Fruit fly (Drosophila melanogaster) whole organism, wandering third instar larva: ENCODE data around the gene CG9515.

Experiments
- Abd-B ChIP-seq: fragments of >200 bp; optimal IDR thresholded peaks from 2 replicates; lab custom pipeline; 2017; ENCODE audit warnings: missing biosample characterization, missing genetic modification characterization
- CG32264 ChIP-seq: fragments of 200-800 bp; sonication (Bioruptor generic); optimal IDR thresholded peaks from 2 replicates; lab custom pipeline; 2016; ENCODE audit warnings: missing biosample characterization, missing genetic modification characterization
- Dif ChIP-seq: fragments of 200-275, 200-300 bp; sonication (Bioruptor generic); optimal IDR thresholded peaks from 2 replicates; lab custom pipeline; 2018; ENCODE audit warnings: missing biosample characterization, missing genetic modification characterization; ENCODE audit not compliant: partially characterized antibody
- HLH106 ChIP-seq: fragments of 200-800 bp; optimal IDR thresholded peaks from 3 replicates; lab custom pipeline; 2019; ENCODE audit warnings: missing biosample characterization, mild to moderate bottlenecking, missing genetic modification characterization, moderate library complexity
- foxo ChIP-seq, 2 experiments: fragments of 200-800 bp; sonication (Bioruptor generic); optimal IDR thresholded peaks; 2 replicates in 1 of 2; 3 replicates in 1 of 2; lab custom pipeline; 2016 to 2017; ENCODE audit warnings: missing biosample characterization in 2 of 2, missing genetic modification characterization in 2 of 2
- fru ChIP-seq: fragments of 200-800 bp; sonication (Bioruptor generic); optimal IDR thresholded peaks from 3 replicates; lab custom pipeline; 2016; ENCODE audit warnings: missing biosample characterization, mild to moderate bottlenecking, missing genetic modification characterization
- pan ChIP-seq: fragments of >200 bp; optimal IDR thresholded peaks from 2 replicates; lab custom pipeline; 2017
- usp ChIP-seq: fragments of >200 bp; optimal IDR thresholded peaks from 2 replicates; lab custom pipeline; 2017; ENCODE audit warnings: missing biosample characterization, missing genetic modification characterization

DNA sequence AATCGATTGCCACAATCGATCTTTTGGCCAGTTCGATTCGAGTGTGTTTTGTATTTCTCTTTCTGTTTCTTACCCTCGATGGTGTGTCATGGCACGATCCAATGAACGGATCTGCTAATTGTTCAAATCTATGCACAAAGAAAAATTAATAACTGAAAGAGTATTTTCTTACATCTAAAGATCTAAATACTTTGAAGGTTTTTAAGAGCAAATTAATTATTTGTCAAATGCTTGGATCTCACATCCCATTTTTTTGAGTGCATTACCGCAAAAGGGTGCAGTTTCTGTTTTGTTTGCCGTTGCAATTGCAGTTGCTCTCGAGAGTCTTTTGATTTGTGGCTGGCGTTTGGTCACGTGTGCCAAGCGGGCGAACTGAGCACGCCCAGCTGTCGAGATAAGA lies 21.1 kb downstream of the CG9515 start:
- no peak for TF ChIP-seq Dif
- no peak for TF ChIP-seq pan (lab: Kevin White, UChicago)
- no peak for TF ChIP-seq usp (GFP tag; lab: Kevin White, UChicago)
- no peak for TF ChIP-seq fru (GFP tag; lab: Kevin White, UChicago)
- TF ChIP-seq foxo (GFP tag; optimal IDR thresholded peaks at IDR 0.05; lab: Kevin White, UChicago): no peak
- TF ChIP-seq CG32264 (GFP tag; lab: Kevin White, UChicago): no peak
- no peak for TF ChIP-seq Abd-B (GFP tag; lab: Kevin White, UChicago)
- TF ChIP-seq HLH106: no peak
